Fruit fly (Drosophila melanogaster): ENCODE measurements around the gene Npc2d.

DNA sequence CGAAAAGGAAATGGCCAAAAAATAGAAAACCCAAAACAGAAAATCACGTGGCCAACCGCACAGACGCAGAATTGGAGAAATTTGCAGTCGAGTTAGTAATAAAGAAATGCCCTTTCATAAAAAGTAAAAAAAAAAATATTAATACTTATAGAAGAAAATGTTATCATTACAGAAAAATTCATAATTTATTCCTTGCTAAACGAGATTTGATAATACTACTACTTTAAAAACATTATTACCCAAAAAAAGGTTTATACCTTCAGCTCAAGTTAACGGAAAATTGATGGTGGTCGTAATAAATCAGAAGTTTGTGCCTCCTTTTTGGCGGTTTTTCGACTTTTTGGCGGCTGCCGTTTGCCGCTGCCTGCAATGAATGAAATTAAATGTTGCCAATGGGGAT, 27.5 kb downstream of the Npc2d start:
- TF ChIP-seq org-1 (GFP tag; optimal IDR thresholded peaks at IDR 0.05) (no peak), sim (GFP tag; IDR thresholded peaks at IDR 0.05) (no peak), tup (GFP tag; optimal IDR thresholded peaks at IDR 0.05) (no peak)
